Worm (Caenorhabditis elegans) whole organism, L3 larva: ENCODE measurements around the gene nlp-17.

Experiments
- ZK546.5 ChIP-seq: sonication (generic microtip); optimal IDR thresholded peaks from 2 replicates; lab custom pipeline; 2017; ENCODE audit warnings: missing biosample characterization, missing genetic modification characterization
- aly-2 ChIP-seq: fragments of 150-350 bp; optimal IDR thresholded peaks from 2 replicates; lab custom pipeline; 2014; ENCODE audit warnings: missing biosample characterization, missing genetic modification characterization
- ama-1 ChIP-seq: fragments of 150-350 bp; optimal IDR thresholded peaks from 2 replicates; lab custom pipeline; 2018
- ceh-16 ChIP-seq: sonication (generic microtip); optimal IDR thresholded peaks from 2 replicates; lab custom pipeline; 2017; ENCODE audit warnings: missing biosample characterization, missing genetic modification characterization
- ceh-28 ChIP-seq: fragments of 150-350 bp; optimal IDR thresholded peaks from 2 replicates; lab custom pipeline; 2014; ENCODE audit warnings: missing biosample characterization, missing genetic modification reagents, missing genetic modification characterization
- daf-12 ChIP-seq: fragments of 150-350 bp; optimal IDR thresholded peaks from 2 replicates; lab custom pipeline; 2014; ENCODE audit warnings: missing biosample characterization, missing genetic modification reagents, missing genetic modification characterization
- egl-27 ChIP-seq: sonication (generic microtip); optimal IDR thresholded peaks from 4 replicates; lab custom pipeline; 2017; ENCODE audit warnings: missing biosample characterization, missing genetic modification reagents, missing genetic modification characterization
- elt-1 ChIP-seq: fragments of 150-350 bp; optimal IDR thresholded peaks from 2 replicates; lab custom pipeline; 2014; ENCODE audit warnings: missing biosample characterization, missing genetic modification characterization
- elt-2 ChIP-seq: sonication (generic microtip); optimal IDR thresholded peaks from 2 replicates; lab custom pipeline; 2016; ENCODE audit warnings: missing genetic modification reagents, mild to moderate bottlenecking, missing genetic modification characterization, missing compliant biosample characterization
- elt-3 ChIP-seq, 3 experiments: fragments of 150-350 bp in 1 of 3; sonication (generic microtip) in 2 of 3; optimal IDR thresholded peaks; 2 replicates in 2 of 3; 4 replicates in 1 of 3; lab custom pipeline; 2014 to 2017; ENCODE audit warnings: missing biosample characterization in 3 of 3, missing genetic modification characterization in 3 of 3
- eor-1 ChIP-seq, 2 experiments: fragments of 150-350 bp; optimal IDR thresholded peaks; 2 replicates each; lab custom pipeline; 2014 to 2018; ENCODE audit warnings: missing biosample characterization in 2 of 2, missing genetic modification characterization in 2 of 2
- fkh-10 ChIP-seq: sonication (generic microtip); optimal IDR thresholded peaks from 2 replicates; lab custom pipeline; 2017; ENCODE audit warnings: missing biosample characterization, missing genetic modification reagents, missing genetic modification characterization
- fkh-2 ChIP-seq: fragments of 150-350 bp; optimal IDR thresholded peaks from 2 replicates; lab custom pipeline; 2014; ENCODE audit warnings: missing biosample characterization, missing genetic modification reagents, missing genetic modification characterization
- hmg-11 ChIP-seq: sonication (generic microtip); optimal IDR thresholded peaks from 2 replicates; lab custom pipeline; 2016; ENCODE audit warnings: missing genetic modification characterization, missing compliant biosample characterization
- lin-15B ChIP-seq: fragments of 150-350 bp; optimal IDR thresholded peaks from 2 replicates; lab custom pipeline; 2014; ENCODE audit warnings: missing biosample characterization, missing genetic modification characterization
- mdl-1 ChIP-seq: fragments of 150-350 bp; optimal IDR thresholded peaks from 2 replicates; lab custom pipeline; 2014; ENCODE audit warnings: missing biosample characterization, missing genetic modification characterization
- nfya-1 ChIP-seq: sonication (generic microtip); optimal IDR thresholded peaks from 2 replicates; lab custom pipeline; 2017; ENCODE audit warnings: missing genetic modification characterization, mild to moderate bottlenecking, missing compliant biosample characterization, antibody characterized with exemption, moderate library complexity; ENCODE audit not compliant: insufficient read depth
- nhr-11 ChIP-seq: fragments of 150-350 bp; optimal IDR thresholded peaks from 2 replicates; lab custom pipeline; 2014; ENCODE audit warnings: missing biosample characterization, missing genetic modification characterization
- nhr-12 ChIP-seq: fragments of 150-350 bp; optimal IDR thresholded peaks from 2 replicates; lab custom pipeline; 2014; ENCODE audit warnings: missing biosample characterization, missing genetic modification characterization
- nhr-23 ChIP-seq: fragments of 150-350 bp; optimal IDR thresholded peaks from 2 replicates; lab custom pipeline; 2014; ENCODE audit warnings: missing biosample characterization, missing genetic modification reagents, missing genetic modification characterization
- nhr-237 ChIP-seq: fragments of 150-350 bp; optimal IDR thresholded peaks from 2 replicates; lab custom pipeline; 2014; ENCODE audit warnings: missing biosample characterization, missing genetic modification characterization
- nhr-25 ChIP-seq: sonication (generic microtip); optimal IDR thresholded peaks from 2 replicates; lab custom pipeline; 2017; ENCODE audit warnings: missing biosample characterization, missing genetic modification characterization
- nhr-28 ChIP-seq: fragments of 150-350 bp; optimal IDR thresholded peaks from 2 replicates; lab custom pipeline; 2014; ENCODE audit warnings: missing biosample characterization, missing genetic modification characterization
- nhr-67 ChIP-seq: fragments of 150-350 bp; optimal IDR thresholded peaks from 2 replicates; lab custom pipeline; 2014; ENCODE audit warnings: missing biosample characterization, missing genetic modification characterization
- nhr-77 ChIP-seq: fragments of 150-350 bp; optimal IDR thresholded peaks from 2 replicates; lab custom pipeline; 2014; ENCODE audit warnings: missing biosample characterization, missing genetic modification characterization
- pha-4 ChIP-seq: fragments of 150-350 bp; optimal IDR thresholded peaks from 2 replicates; lab custom pipeline; 2014; ENCODE audit warnings: missing biosample characterization, missing genetic modification reagents, missing genetic modification characterization
- skn-1 ChIP-seq: fragments of 150-350 bp; optimal IDR thresholded peaks from 2 replicates; lab custom pipeline; 2014; ENCODE audit warnings: missing biosample characterization, missing genetic modification characterization
- snpc-4 ChIP-seq: fragments of 150-350 bp; optimal IDR thresholded peaks from 2 replicates; lab custom pipeline; 2014; ENCODE audit warnings: missing biosample characterization, missing genetic modification characterization
- unc-39 ChIP-seq: sonication (generic microtip); optimal IDR thresholded peaks from 4 replicates; lab custom pipeline; 2017; ENCODE audit warnings: missing biosample characterization, missing genetic modification characterization
- zag-1 ChIP-seq: fragments of 150-350 bp; optimal IDR thresholded peaks from 2 replicates; lab custom pipeline; 2014; ENCODE audit warnings: missing biosample characterization, missing genetic modification characterization
- ztf-11 ChIP-seq: fragments of 150-350 bp; optimal IDR thresholded peaks from 2 replicates; lab custom pipeline; 2014; ENCODE audit warnings: missing biosample characterization, missing genetic modification characterization
- ztf-4 ChIP-seq: fragments of 150-350 bp; optimal IDR thresholded peaks from 2 replicates; lab custom pipeline; 2014; ENCODE audit warnings: missing biosample characterization, missing genetic modification characterization

Gene nlp-17

ce11 chrIV:13472011-13472410 is 33.6 kb downstream of the nlp-17 start, which contains the start of the genes ttbk-8.1 and Y38H8A.4:
Gene ttbk-8.1 (plus strand): TSS chrIV:13472311.
Gene Y38H8A.4 (minus strand): TSS chrIV:13472376.
- TF ChIP-seq elt-2 (tag; lab: Kevin White, UChicago), result no peak
- no peak for TF ChIP-seq aly-2 (tag; lab: Kevin White, UChicago)
- no peak for TF ChIP-seq fkh-2 (tag; lab: Kevin White, UChicago)
- no peak for TF ChIP-seq skn-1 (tag; lab: Kevin White, UChicago)
- no peak for TF ChIP-seq nfya-1 (tag; lab: Kevin White, UChicago)
- TF ChIP-seq ztf-11 (tag; lab: Kevin White, UChicago), result no peak
- no peak for TF ChIP-seq elt-1 (tag; lab: Kevin White, UChicago)

ce11 chrIV:13465797-13466196 is 39.8 kb downstream of the nlp-17 start, which contains the start of gene fezf-1:
Gene fezf-1 (plus strand): TSS chrIV:13466097.
- TF ChIP-seq pha-4, result no peak
- no peak for TF ChIP-seq aly-2 (tag; lab: Kevin White, UChicago)
- no peak for TF ChIP-seq mdl-1
- TF ChIP-seq nhr-11, result no peak
- no peak for TF ChIP-seq nhr-12 (tag; lab: Kevin White, UChicago)
- TF ChIP-seq lin-15B (tag; lab: Kevin White, UChicago), result no peak
- no peak for TF ChIP-seq ztf-4
- no peak for TF ChIP-seq ceh-16 (tag; lab: Kevin White, UChicago)
- no peak for TF ChIP-seq fkh-2 (tag; lab: Kevin White, UChicago)
- no peak for TF ChIP-seq nhr-77 (tag; lab: Kevin White, UChicago)

- TF ChIP-seq ztf-4 (no peak), ama-1 (lab: Kevin White, UChicago) (no peak), snpc-4 (no peak), daf-12 (tag; lab: Kevin White, UChicago) (no peak), egl-27 (tag; lab: Kevin White, UChicago) (no peak), nfya-1 (tag; lab: Kevin White, UChicago) (no peak), nhr-12 (tag; lab: Kevin White, UChicago) (no peak), nhr-237 (no peak), aly-2 (tag; lab: Kevin White, UChicago) (no peak), lin-15B (tag; lab: Kevin White, UChicago) (no peak), nhr-25 (tag; lab: Kevin White, UChicago) (no peak), nhr-28 (tag; lab: Kevin White, UChicago) (no peak), hmg-11 (tag; lab: Kevin White, UChicago) (no peak), unc-39 (tag; lab: Kevin White, UChicago) (no peak), ceh-28 (tag; lab: Kevin White, UChicago) (no peak)
Measured at ce11 chrIV:13460876-13461275, 44.7 kb downstream of the nlp-17 start, which contains the start of gene Y38H8A.12. Gene Y38H8A.12 (minus strand): TSS chrIV:13460976.

ce11 chrIV:13458237-13458636 is 47.3 kb downstream of the nlp-17 start:
- TF ChIP-seq lin-15B (tag; lab: Kevin White, UChicago) (no peak), fkh-2 (tag; lab: Kevin White, UChicago) (no peak), nhr-77 (tag; lab: Kevin White, UChicago) (no peak), elt-1 (tag; lab: Kevin White, UChicago) (no peak), nhr-237 (no peak), ztf-4 (no peak), eor-1 (tag; optimal IDR thresholded peaks at IDR 0.05; lab: Kevin White, UChicago) (no peak), nhr-11 (no peak), ceh-16 (tag; lab: Kevin White, UChicago) (no peak), nhr-23 (tag; lab: Kevin White, UChicago) (no peak), nhr-25 (tag; lab: Kevin White, UChicago) (no peak), nhr-67 (tag; lab: Kevin White, UChicago) (no peak), elt-3 (tag; optimal IDR thresholded peaks at IDR 0.05; lab: Kevin White, UChicago) (no peak)

- no peak for TF ChIP-seq ZK546.5
- TF ChIP-seq nhr-67 (tag; lab: Kevin White, UChicago), result no peak
- TF ChIP-seq fkh-10, result no peak
- TF ChIP-seq ceh-28 (tag; lab: Kevin White, UChicago), result no peak
- TF ChIP-seq zag-1, result no peak
- no peak for TF ChIP-seq nfya-1 (tag; lab: Kevin White, UChicago)
- no peak for TF ChIP-seq nhr-23 (tag; lab: Kevin White, UChicago)
- TF ChIP-seq ztf-11 (tag; lab: Kevin White, UChicago), result no peak
Measured at ce11 chrIV:13456893-13457292, 48.7 kb downstream of the nlp-17 start.
